Worm (Caenorhabditis elegans) whole organism, L3 larva: Measurements from ENCODE around the gene W08A12.2.

Experiments
- R02D3.7 ChIP-seq: fragments of 150-350 bp; optimal IDR thresholded peaks from 2 replicates; lab custom pipeline; 2014; ENCODE audit warnings: missing biosample characterization, missing genetic modification characterization
- ZK546.5 ChIP-seq: sonication (generic microtip); optimal IDR thresholded peaks from 2 replicates; lab custom pipeline; 2017; ENCODE audit warnings: missing biosample characterization, missing genetic modification characterization
- aly-2 ChIP-seq: fragments of 150-350 bp; optimal IDR thresholded peaks from 2 replicates; lab custom pipeline; 2014; ENCODE audit warnings: missing biosample characterization, missing genetic modification characterization
- ama-1 ChIP-seq: fragments of 150-350 bp; optimal IDR thresholded peaks from 2 replicates; lab custom pipeline; 2018
- ceh-16 ChIP-seq: sonication (generic microtip); optimal IDR thresholded peaks from 2 replicates; lab custom pipeline; 2017; ENCODE audit warnings: missing biosample characterization, missing genetic modification characterization
- ceh-28 ChIP-seq: fragments of 150-350 bp; optimal IDR thresholded peaks from 2 replicates; lab custom pipeline; 2014; ENCODE audit warnings: missing biosample characterization, missing genetic modification reagents, missing genetic modification characterization
- ceh-82 ChIP-seq: fragments of 150-350 bp; optimal IDR thresholded peaks from 2 replicates; lab custom pipeline; 2014; ENCODE audit warnings: missing biosample characterization, missing genetic modification characterization
- ceh-9 ChIP-seq: sonication (generic microtip); optimal IDR thresholded peaks from 2 replicates; lab custom pipeline; 2018; ENCODE audit warnings: missing biosample characterization, missing genetic modification characterization
- daf-12 ChIP-seq: fragments of 150-350 bp; optimal IDR thresholded peaks from 2 replicates; lab custom pipeline; 2014; ENCODE audit warnings: missing biosample characterization, missing genetic modification reagents, missing genetic modification characterization
- egl-27 ChIP-seq: sonication (generic microtip); optimal IDR thresholded peaks from 4 replicates; lab custom pipeline; 2017; ENCODE audit warnings: missing biosample characterization, missing genetic modification reagents, missing genetic modification characterization
- egl-5 ChIP-seq: fragments of 150-350 bp; optimal IDR thresholded peaks from 2 replicates; lab custom pipeline; 2017; ENCODE audit warnings: missing biosample characterization, missing genetic modification reagents, missing genetic modification characterization, inconsistent platforms
- elt-1 ChIP-seq: fragments of 150-350 bp; optimal IDR thresholded peaks from 2 replicates; lab custom pipeline; 2014; ENCODE audit warnings: missing biosample characterization, missing genetic modification characterization
- elt-2 ChIP-seq: sonication (generic microtip); optimal IDR thresholded peaks from 2 replicates; lab custom pipeline; 2016; ENCODE audit warnings: missing genetic modification reagents, mild to moderate bottlenecking, missing genetic modification characterization, missing compliant biosample characterization
- elt-3 ChIP-seq, 3 experiments: fragments of 150-350 bp in 1 of 3; sonication (generic microtip) in 2 of 3; optimal IDR thresholded peaks; 2 replicates in 2 of 3; 4 replicates in 1 of 3; lab custom pipeline; 2014 to 2017; ENCODE audit warnings: missing biosample characterization in 3 of 3, missing genetic modification characterization in 3 of 3
- eor-1 ChIP-seq, 2 experiments: fragments of 150-350 bp; optimal IDR thresholded peaks; 2 replicates each; lab custom pipeline; 2014 to 2018; ENCODE audit warnings: missing biosample characterization in 2 of 2, missing genetic modification characterization in 2 of 2
- fkh-10 ChIP-seq: sonication (generic microtip); optimal IDR thresholded peaks from 2 replicates; lab custom pipeline; 2017; ENCODE audit warnings: missing biosample characterization, missing genetic modification reagents, missing genetic modification characterization
- fkh-2 ChIP-seq: fragments of 150-350 bp; optimal IDR thresholded peaks from 2 replicates; lab custom pipeline; 2014; ENCODE audit warnings: missing biosample characterization, missing genetic modification reagents, missing genetic modification characterization
- fos-1 ChIP-seq: fragments of 150-350 bp; optimal IDR thresholded peaks from 2 replicates; lab custom pipeline; 2014; ENCODE audit warnings: missing biosample characterization, missing genetic modification characterization
- jun-1 ChIP-seq: fragments of 150-350 bp; optimal IDR thresholded peaks from 2 replicates; lab custom pipeline; 2014; ENCODE audit warnings: missing biosample characterization, missing genetic modification reagents, missing genetic modification characterization
- lin-15B ChIP-seq: fragments of 150-350 bp; optimal IDR thresholded peaks from 2 replicates; lab custom pipeline; 2014; ENCODE audit warnings: missing biosample characterization, missing genetic modification characterization
- lin-39 ChIP-seq: fragments of 150-350 bp; optimal IDR thresholded peaks from 2 replicates; lab custom pipeline; 2018; ENCODE audit warnings: missing biosample characterization, missing genetic modification reagents, missing genetic modification characterization
- lsy-12 ChIP-seq: sonication (generic microtip); optimal IDR thresholded peaks from 2 replicates; lab custom pipeline; 2016; ENCODE audit warnings: mild to moderate bottlenecking, missing genetic modification characterization, missing compliant biosample characterization
- mdl-1 ChIP-seq: fragments of 150-350 bp; optimal IDR thresholded peaks from 2 replicates; lab custom pipeline; 2014; ENCODE audit warnings: missing biosample characterization, missing genetic modification characterization
- mml-1 ChIP-seq: fragments of 150-350 bp; sonication (generic microtip); optimal IDR thresholded peaks from 3 replicates; lab custom pipeline; 2014; ENCODE audit warnings: missing biosample characterization, missing genetic modification characterization
- nfya-1 ChIP-seq: sonication (generic microtip); optimal IDR thresholded peaks from 2 replicates; lab custom pipeline; 2017; ENCODE audit warnings: missing genetic modification characterization, mild to moderate bottlenecking, missing compliant biosample characterization, antibody characterized with exemption, moderate library complexity; ENCODE audit not compliant: insufficient read depth
- nhr-11 ChIP-seq: fragments of 150-350 bp; optimal IDR thresholded peaks from 2 replicates; lab custom pipeline; 2014; ENCODE audit warnings: missing biosample characterization, missing genetic modification characterization
- nhr-12 ChIP-seq: fragments of 150-350 bp; optimal IDR thresholded peaks from 2 replicates; lab custom pipeline; 2014; ENCODE audit warnings: missing biosample characterization, missing genetic modification characterization
- nhr-23 ChIP-seq: fragments of 150-350 bp; optimal IDR thresholded peaks from 2 replicates; lab custom pipeline; 2014; ENCODE audit warnings: missing biosample characterization, missing genetic modification reagents, missing genetic modification characterization
- nhr-237 ChIP-seq: fragments of 150-350 bp; optimal IDR thresholded peaks from 2 replicates; lab custom pipeline; 2014; ENCODE audit warnings: missing biosample characterization, missing genetic modification characterization
- nhr-25 ChIP-seq: sonication (generic microtip); optimal IDR thresholded peaks from 2 replicates; lab custom pipeline; 2017; ENCODE audit warnings: missing biosample characterization, missing genetic modification characterization
- nhr-28 ChIP-seq: fragments of 150-350 bp; optimal IDR thresholded peaks from 2 replicates; lab custom pipeline; 2014; ENCODE audit warnings: missing biosample characterization, missing genetic modification characterization
- nhr-43 ChIP-seq: sonication (generic microtip); optimal IDR thresholded peaks from 2 replicates; lab custom pipeline; 2016; ENCODE audit warnings: mild to moderate bottlenecking, missing genetic modification characterization, missing compliant biosample characterization; ENCODE audit not compliant: poor library complexity, severe bottlenecking
- nhr-67 ChIP-seq: fragments of 150-350 bp; optimal IDR thresholded peaks from 2 replicates; lab custom pipeline; 2014; ENCODE audit warnings: missing biosample characterization, missing genetic modification characterization
- nhr-76 ChIP-seq: fragments of 150-350 bp; sonication (generic microtip); optimal IDR thresholded peaks from 5 replicates; lab custom pipeline; 2014; ENCODE audit warnings: missing biosample characterization, missing genetic modification characterization
- nhr-77 ChIP-seq: fragments of 150-350 bp; optimal IDR thresholded peaks from 2 replicates; lab custom pipeline; 2014; ENCODE audit warnings: missing biosample characterization, missing genetic modification characterization
- pha-4 ChIP-seq: fragments of 150-350 bp; optimal IDR thresholded peaks from 2 replicates; lab custom pipeline; 2014; ENCODE audit warnings: missing biosample characterization, missing genetic modification reagents, missing genetic modification characterization
- pqm-1 ChIP-seq: fragments of 150-350 bp; optimal IDR thresholded peaks from 2 replicates; lab custom pipeline; 2017; ENCODE audit warnings: missing biosample characterization, missing genetic modification characterization, inconsistent platforms
- sea-2 ChIP-seq: fragments of 150-350 bp; sonication (generic microtip); optimal IDR thresholded peaks from 4 replicates; lab custom pipeline; 2014; ENCODE audit warnings: missing biosample characterization, missing genetic modification reagents, missing genetic modification characterization
- skn-1 ChIP-seq: fragments of 150-350 bp; optimal IDR thresholded peaks from 2 replicates; lab custom pipeline; 2014; ENCODE audit warnings: missing biosample characterization, missing genetic modification characterization
- snpc-4 ChIP-seq: fragments of 150-350 bp; optimal IDR thresholded peaks from 2 replicates; lab custom pipeline; 2014; ENCODE audit warnings: missing biosample characterization, missing genetic modification characterization
- unc-39 ChIP-seq: sonication (generic microtip); optimal IDR thresholded peaks from 4 replicates; lab custom pipeline; 2017; ENCODE audit warnings: missing biosample characterization, missing genetic modification characterization
- unc-62 ChIP-seq: fragments of 150-350 bp; sonication (generic microtip); optimal IDR thresholded peaks from 4 replicates; lab custom pipeline; 2014; ENCODE audit warnings: missing biosample characterization, missing genetic modification reagents, missing genetic modification characterization
- zag-1 ChIP-seq: fragments of 150-350 bp; optimal IDR thresholded peaks from 2 replicates; lab custom pipeline; 2014; ENCODE audit warnings: missing biosample characterization, missing genetic modification characterization
- ztf-11 ChIP-seq: fragments of 150-350 bp; optimal IDR thresholded peaks from 2 replicates; lab custom pipeline; 2014; ENCODE audit warnings: missing biosample characterization, missing genetic modification characterization
- ztf-4 ChIP-seq: fragments of 150-350 bp; optimal IDR thresholded peaks from 2 replicates; lab custom pipeline; 2014; ENCODE audit warnings: missing biosample characterization, missing genetic modification characterization

W08A12.2 gene

ce11 chrV:3685790-3686208, at the start of gene W08A12.2:
Gene W08A12.2 (minus strand): TSS chrV:3685892.
- TF ChIP-seq nfya-1 (tag; lab: Kevin White, UChicago): peak; percentile 21
- no peak for TF ChIP-seq egl-27 (tag; lab: Kevin White, UChicago)
- TF ChIP-seq, all 47 proteins: peak for 1

- TF ChIP-seq ztf-4 (tag; lab: Kevin White, UChicago) (no peak), fos-1 (tag; lab: Kevin White, UChicago) (no peak), mdl-1 (tag; lab: Kevin White, UChicago) (no peak)
These were observed 39.1 kb upstream of the W08A12.2 start, which contains the start of gene str-30 for ce11 chrV:3724772-3725171. Gene str-30 (plus strand): TSS chrV:3725072.

- no peak for TF ChIP-seq ztf-4 (tag; lab: Kevin White, UChicago)
- no peak for TF ChIP-seq ama-1 (lab: Kevin White, UChicago)
- no peak for TF ChIP-seq R02D3.7
- TF ChIP-seq sea-2: no peak
- TF ChIP-seq fos-1 (tag; lab: Kevin White, UChicago): no peak
- no peak for TF ChIP-seq eor-1 (tag; optimal IDR thresholded peaks at IDR 0.05; lab: Kevin White, UChicago)
- TF ChIP-seq elt-3 (tag; optimal IDR thresholded peaks at IDR 0.05; lab: Kevin White, UChicago): no peak
- no peak for TF ChIP-seq nhr-25
- no peak for TF ChIP-seq ztf-11 (tag; lab: Kevin White, UChicago)
- TF ChIP-seq zag-1: no peak
- TF ChIP-seq lin-39: no peak
- no peak for TF ChIP-seq fkh-10 (GFP tag; lab: Kevin White, UChicago)
- TF ChIP-seq unc-39: no peak
- TF ChIP-seq egl-27 (tag; lab: Kevin White, UChicago): no peak
- no peak for TF ChIP-seq skn-1 (tag; lab: Kevin White, UChicago)
- no peak for TF ChIP-seq mdl-1 (tag; lab: Kevin White, UChicago)
- no peak for TF ChIP-seq lin-15B (tag; lab: Kevin White, UChicago)
- TF ChIP-seq unc-62: no peak
- TF ChIP-seq, all 47 proteins: peak for 0
These were observed 32.8 kb upstream of the W08A12.2 start for ce11 chrV:3718507-3718906.

- TF ChIP-seq lin-15B (tag; lab: Kevin White, UChicago): peak; percentile 16
- TF ChIP-seq aly-2: no peak
- no peak for TF ChIP-seq mdl-1 (tag; lab: Kevin White, UChicago)
- TF ChIP-seq nhr-77: no peak
- TF ChIP-seq mml-1 (tag; lab: Kevin White, UChicago): no peak
- no peak for TF ChIP-seq nhr-25
- peak; percentile 71 for TF ChIP-seq nfya-1 (tag; lab: Kevin White, UChicago)
- TF ChIP-seq jun-1 (tag; lab: Kevin White, UChicago): no peak
- no peak for TF ChIP-seq nhr-67 (tag; lab: Kevin White, UChicago)
- no peak for TF ChIP-seq nhr-12 (tag; lab: Kevin White, UChicago)
- TF ChIP-seq ama-1 (lab: Kevin White, UChicago): peak; percentile 29
- no peak for TF ChIP-seq nhr-28 (tag; lab: Kevin White, UChicago)
- no peak for TF ChIP-seq egl-5 (tag; lab: Kevin White, UChicago)
- TF ChIP-seq nhr-11 (tag; lab: Kevin White, UChicago): no peak
- TF ChIP-seq daf-12: no peak
- TF ChIP-seq pqm-1: no peak
- no peak for TF ChIP-seq nhr-23 (tag; lab: Kevin White, UChicago)
- no peak for TF ChIP-seq unc-39
- TF ChIP-seq egl-27 (tag; lab: Kevin White, UChicago): no peak
- TF ChIP-seq lsy-12 (tag; lab: Kevin White, UChicago): no peak
- TF ChIP-seq elt-3 (tag; optimal IDR thresholded peaks at IDR 0.05; lab: Kevin White, UChicago): no peak
- no peak for TF ChIP-seq fos-1 (tag; lab: Kevin White, UChicago)
- no peak for TF ChIP-seq ztf-4 (tag; lab: Kevin White, UChicago)
- no peak for TF ChIP-seq nhr-237 (tag; lab: Kevin White, UChicago)
- TF ChIP-seq elt-2 (tag; lab: Kevin White, UChicago): no peak
- no peak for TF ChIP-seq ceh-16
- no peak for TF ChIP-seq ztf-11 (tag; lab: Kevin White, UChicago)
- TF ChIP-seq fkh-2: no peak
- no peak for TF ChIP-seq nhr-76
- TF ChIP-seq ceh-9 (tag; lab: Kevin White, UChicago): no peak
- no peak for TF ChIP-seq R02D3.7
- TF ChIP-seq lin-39: peak; percentile 86
- no peak for TF ChIP-seq skn-1 (tag; lab: Kevin White, UChicago)
- peak; percentile 60 for TF ChIP-seq fkh-10 (GFP tag; lab: Kevin White, UChicago)
- no peak for TF ChIP-seq eor-1 (tag; optimal IDR thresholded peaks at IDR 0.05; lab: Kevin White, UChicago)
- peak; percentile 32 for TF ChIP-seq snpc-4 (tag; lab: Kevin White, UChicago)
- TF ChIP-seq unc-62: no peak
- TF ChIP-seq nhr-43 (tag; lab: Kevin White, UChicago): no peak
- TF ChIP-seq ceh-28 (tag; lab: Kevin White, UChicago): no peak
- TF ChIP-seq sea-2: no peak
- TF ChIP-seq elt-1 (tag; lab: Kevin White, UChicago): no peak
- TF ChIP-seq zag-1: no peak
- TF ChIP-seq pha-4 (tag; lab: Kevin White, UChicago): no peak
- no peak for TF ChIP-seq ceh-82 (tag; lab: Kevin White, UChicago)
- no peak for TF ChIP-seq ZK546.5 (tag; lab: Kevin White, UChicago)
These were observed 32.1 kb upstream of the W08A12.2 start for ce11 chrV:3717751-3718150.
